Worm (Caenorhabditis elegans): ENCODE data around the gene cki-1.

The cki-1 gene

ce11 chrII:7789605-7790004, 21.4 kb upstream of the cki-1 start:
- TF ChIP-seq elt-1 (tag; optimal IDR thresholded peaks at IDR 0.05) (peak; percentile 59), nhr-237 (tag; optimal IDR thresholded peaks at IDR 0.05) (no peak), ceh-28 (tag; optimal IDR thresholded peaks at IDR 0.05) (peak; percentile 17), mml-1 (tag; optimal IDR thresholded peaks at IDR 0.05) (no peak), egl-27 (tag; optimal IDR thresholded peaks at IDR 0.05) (no peak), hmg-11 (tag; optimal IDR thresholded peaks at IDR 0.05) (no peak), skn-1 (tag; optimal IDR thresholded peaks at IDR 0.05) (no peak), sea-2 (GFP tag; optimal IDR thresholded peaks at IDR 0.05) (no peak), ceh-16 (tag; optimal IDR thresholded peaks at IDR 0.05) (no peak), zag-1 (tag; optimal IDR thresholded peaks at IDR 0.05) (no peak), ceh-82 (tag; optimal IDR thresholded peaks at IDR 0.05) (no peak), elt-3 (tag; optimal IDR thresholded peaks at IDR 0.05) (no peak), nhr-43 (tag; optimal IDR thresholded peaks at IDR 0.05; ENCODE audit: poor library complexity, severe bottlenecking) (no peak), egl-5 (tag; optimal IDR thresholded peaks at IDR 0.05) (no peak), mdl-1 (tag; optimal IDR thresholded peaks at IDR 0.05) (no peak), nhr-77 (tag; optimal IDR thresholded peaks at IDR 0.05) (no peak), lsy-12 (tag; optimal IDR thresholded peaks at IDR 0.05) (no peak), lin-39 (tag; optimal IDR thresholded peaks at IDR 0.05) (no peak), tbx-2 (tag; optimal IDR thresholded peaks at IDR 0.05) (no peak), nfya-1 (tag; optimal IDR thresholded peaks at IDR 0.05; ENCODE audit: insufficient read depth) (no peak), jun-1 (tag; optimal IDR thresholded peaks at IDR 0.05) (no peak), nhr-23 (tag; optimal IDR thresholded peaks at IDR 0.05) (peak; percentile 58), nhr-12 (tag; optimal IDR thresholded peaks at IDR 0.05) (no peak), unc-39 (tag; optimal IDR thresholded peaks at IDR 0.05) (no peak), nhr-25 (tag; optimal IDR thresholded peaks at IDR 0.05) (peak; percentile 60), eor-1 (tag; optimal IDR thresholded peaks at IDR 0.05) (no peak), elt-2 (tag; optimal IDR thresholded peaks at IDR 0.05) (no peak), nhr-76 (tag; optimal IDR thresholded peaks at IDR 0.05) (no peak), ama-1 (optimal IDR thresholded peaks at IDR 0.05) (no peak), pqm-1 (tag; optimal IDR thresholded peaks at IDR 0.05) (no peak), fkh-2 (tag; optimal IDR thresholded peaks at IDR 0.05) (no peak)

DNA sequence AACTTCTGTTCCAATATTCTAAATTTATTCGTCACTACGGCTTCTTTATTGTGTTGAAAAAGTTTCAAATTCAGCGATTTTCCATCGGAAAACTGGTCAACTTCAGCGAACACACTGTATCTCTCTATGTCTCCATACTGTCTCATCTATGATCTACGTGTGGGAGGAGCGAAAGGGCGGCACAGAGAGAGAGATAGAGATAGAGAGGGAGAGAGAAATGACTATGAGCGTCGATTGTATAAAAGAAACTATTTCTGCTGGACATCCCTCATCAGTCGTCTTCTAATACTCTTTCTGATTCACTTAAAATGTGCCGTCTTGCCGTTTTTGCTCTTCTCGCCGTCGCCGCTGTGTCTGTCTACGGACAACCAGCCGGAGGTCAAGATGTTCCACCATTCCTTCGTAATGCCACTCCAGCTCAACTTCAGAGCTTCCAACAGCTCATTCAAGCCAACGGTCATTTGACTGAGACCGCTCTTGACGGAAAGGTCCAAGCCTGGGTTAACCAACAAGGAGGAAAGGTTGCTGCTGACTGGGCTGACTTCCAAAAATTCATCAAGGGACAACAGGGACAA, 20.6 kb upstream of the cki-1 start, which contains the start of gene srlf-1:
Gene srlf-1 (plus strand): TSS at position 268 of the 575 bp plus-strand sequence.
- TF ChIP-seq nhr-25 (tag; optimal IDR thresholded peaks at IDR 0.05), result peak; percentile 74
- no peak for TF ChIP-seq unc-39 (tag; optimal IDR thresholded peaks at IDR 0.05)
- peak in 1 of 3 experiments; percentile 50 for TF ChIP-seq elt-3 (tag; optimal IDR thresholded peaks at IDR 0.05)
- peak; percentile 79 for TF ChIP-seq ama-1 (optimal IDR thresholded peaks at IDR 0.05)
- peak; percentile 60 for TF ChIP-seq nhr-23 (tag; optimal IDR thresholded peaks at IDR 0.05)

ce11 chrII:7791408-7792050, 19.5 kb upstream of the cki-1 start:
- TF ChIP-seq ceh-28 (tag; optimal IDR thresholded peaks at IDR 0.05), result peak; percentile 20
- TF ChIP-seq ceh-82 (tag; optimal IDR thresholded peaks at IDR 0.05), result peak; percentile 6
- peak; percentile 67 for TF ChIP-seq nhr-23 (tag; optimal IDR thresholded peaks at IDR 0.05)
- TF ChIP-seq nhr-67 (tag; optimal IDR thresholded peaks at IDR 0.05), result no peak
- TF ChIP-seq pha-4 (tag; optimal IDR thresholded peaks at IDR 0.05), result peak; percentile 41
- TF ChIP-seq nhr-76 (tag; optimal IDR thresholded peaks at IDR 0.05), result no peak
- no peak for TF ChIP-seq eor-1 (tag; optimal IDR thresholded peaks at IDR 0.05)
- no peak for TF ChIP-seq mdl-1 (tag; optimal IDR thresholded peaks at IDR 0.05)
- TF ChIP-seq nhr-43 (tag; optimal IDR thresholded peaks at IDR 0.05; ENCODE audit: poor library complexity, severe bottlenecking), result peak; percentile 10
- TF ChIP-seq R02D3.7 (tag; optimal IDR thresholded peaks at IDR 0.05), result peak; percentile 18
- TF ChIP-seq tbx-2 (tag; optimal IDR thresholded peaks at IDR 0.05), result no peak

ce11 chrII:7792514-7792913, 18.5 kb upstream of the cki-1 start:
- TF ChIP-seq ceh-28 (tag; optimal IDR thresholded peaks at IDR 0.05), result no peak
- no peak for TF ChIP-seq egl-27 (tag; optimal IDR thresholded peaks at IDR 0.05)
- TF ChIP-seq nhr-25 (tag; optimal IDR thresholded peaks at IDR 0.05), result peak; percentile 25
- no peak for TF ChIP-seq ztf-11 (tag; optimal IDR thresholded peaks at IDR 0.05)
- TF ChIP-seq elt-2 (tag; optimal IDR thresholded peaks at IDR 0.05), result no peak
- no peak for TF ChIP-seq nfya-1 (tag; optimal IDR thresholded peaks at IDR 0.05; ENCODE audit: insufficient read depth)

Measured in whole organism, L3 larva.